Worm (Caenorhabditis elegans): ENCODE data around the gene C53C11.2.

C53C11.2 gene

DNA sequence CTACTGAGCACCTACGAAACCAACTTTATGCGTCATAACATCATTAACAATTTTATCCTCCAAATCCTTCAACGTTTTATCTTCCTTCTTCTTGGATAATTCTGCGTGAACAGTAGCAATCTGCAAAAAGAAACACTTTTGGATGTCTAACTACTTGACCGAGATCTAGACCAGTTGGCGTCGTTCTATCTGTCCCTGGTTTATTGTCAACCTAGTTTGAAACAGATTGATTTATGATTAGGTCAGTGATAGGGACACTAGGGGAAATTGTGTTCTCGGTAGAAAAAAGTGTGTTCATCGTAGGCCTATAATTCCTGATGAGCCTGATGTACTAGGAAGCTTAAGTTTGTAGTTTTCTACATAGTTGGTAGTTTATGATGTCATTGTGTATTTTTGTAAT is 37.5 kb downstream of the C53C11.2 start:
- peak in 1 of 2 experiments; percentile 98 for TF ChIP-seq unc-62 (GFP tag; optimal IDR thresholded peaks at IDR 0.05 in 1 of 2)
- no peak for TF ChIP-seq unc-62 (tag; optimal IDR thresholded peaks at IDR 0.05)
- TF ChIP-seq lin-13 (GFP tag; optimal IDR thresholded peaks at IDR 0.05), result no peak
- TF ChIP-seq snpc-1.2 (GFP tag; IDR thresholded peaks at IDR 0.05), result no peak
- no peak for TF ChIP-seq nhr-25 (tag; optimal IDR thresholded peaks at IDR 0.05; ENCODE audit: borderline replicate concordance, insufficient read depth)
- no peak for TF ChIP-seq mes-2 (tag; optimal IDR thresholded peaks at IDR 0.05; ENCODE audit: poor library complexity, severe bottlenecking)
- no peak for TF ChIP-seq mxl-2 (GFP tag; conservative IDR thresholded peaks at IDR 0.05)
- TF ChIP-seq nhr-28 (tag; optimal IDR thresholded peaks at IDR 0.05), result peak; percentile 25
- TF ChIP-seq zag-1 (tag; optimal IDR thresholded peaks at IDR 0.05), result no peak

DNA sequence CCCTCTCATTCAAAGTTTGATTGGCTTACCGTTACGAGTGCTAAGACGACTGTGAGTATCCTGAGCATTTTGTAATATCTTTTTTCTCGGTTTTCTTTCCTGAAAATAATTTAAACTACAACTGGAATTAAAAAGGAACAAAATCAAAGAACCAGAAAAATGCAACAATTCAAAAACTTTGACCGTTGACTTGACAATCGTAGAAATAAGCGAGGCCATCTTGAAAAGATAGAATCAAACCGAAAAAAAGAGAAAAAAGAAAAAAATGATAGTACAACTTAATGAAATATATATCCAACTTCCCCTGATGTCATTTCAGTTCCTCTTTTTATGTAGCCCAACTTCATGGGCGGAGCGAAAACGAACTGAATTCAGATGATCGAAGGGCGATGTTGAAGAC is 38.1 kb downstream of the C53C11.2 start, which contains the start of gene F10D7.3:
Gene F10D7.3 (minus strand): TSS at position 101 of the 400 bp plus-strand sequence.
- TF ChIP-seq zfp-2 (tag; optimal IDR thresholded peaks at IDR 0.05) (no peak), lin-29 (GFP tag; IDR thresholded peaks at IDR 0.05) (no peak), cey-2 (tag; optimal IDR thresholded peaks at IDR 0.05; ENCODE audit: borderline replicate concordance, insufficient read depth) (no peak), F49E8.2 (tag; optimal IDR thresholded peaks at IDR 0.05; ENCODE audit: borderline replicate concordance) (no peak), ceh-44 (GFP tag; IDR thresholded peaks at IDR 0.05) (no peak), lin-38 (GFP tag; IDR thresholded peaks at IDR 0.05) (no peak), ceh-32 (tag; optimal IDR thresholded peaks at IDR 0.05; ENCODE audit: poor library complexity) (no peak), mdl-1 (tag; optimal IDR thresholded peaks at IDR 0.05) (no peak), tra-1 (GFP tag; IDR thresholded peaks at IDR 0.05) (no peak), mes-2 (tag; optimal IDR thresholded peaks at IDR 0.05; ENCODE audit: poor library complexity, severe bottlenecking) (no peak)

DNA sequence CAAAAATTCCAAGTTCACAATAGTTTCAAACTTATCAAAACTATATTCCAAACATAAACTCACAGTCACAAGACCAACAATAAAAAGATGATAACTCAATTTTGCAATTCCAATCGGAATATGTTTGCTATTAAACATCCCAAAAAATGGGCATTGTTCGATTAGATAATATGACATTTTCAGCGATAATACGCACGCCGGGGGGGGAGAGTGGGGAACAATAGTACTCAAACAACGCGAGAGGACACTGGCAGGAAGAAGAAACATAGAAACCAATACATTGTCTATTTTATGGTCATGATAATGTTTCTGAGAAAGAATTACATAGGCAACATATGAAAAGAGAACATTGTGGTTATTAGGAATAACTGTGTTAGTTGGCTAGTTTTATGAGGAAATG is 39.4 kb downstream of the C53C11.2 start:
- TF ChIP-seq F10B5.3 (tag; optimal IDR thresholded peaks at IDR 0.05), result no peak
- TF ChIP-seq lsy-2 (tag; optimal IDR thresholded peaks at IDR 0.05), result no peak
- TF ChIP-seq tra-1 (GFP tag; IDR thresholded peaks at IDR 0.05), result 0 out of 2 replicates have a peak, but pooled peaks have one; percentile 11
- TF ChIP-seq nhr-10 (tag; optimal IDR thresholded peaks at IDR 0.05), result no peak
- TF ChIP-seq daf-16 (GFP tag; optimal IDR thresholded peaks at IDR 0.05), result no peak
- peak; percentile 50 for TF ChIP-seq daf-16 (tag; optimal IDR thresholded peaks at IDR 0.05)
- TF ChIP-seq pqm-1 (tag; optimal IDR thresholded peaks at IDR 0.05), result peak; percentile 38
- no peak for TF ChIP-seq nhr-102 (tag; optimal IDR thresholded peaks at IDR 0.05)
- TF ChIP-seq Y5F2A.4 (GFP tag; optimal IDR thresholded peaks at IDR 0.05), result no peak
- no peak for TF ChIP-seq lin-39 (tag; optimal IDR thresholded peaks at IDR 0.05)
- no peak for TF ChIP-seq D1046.2 (GFP tag; IDR thresholded peaks at IDR 0.05)
- TF ChIP-seq hif-1 (tag; optimal IDR thresholded peaks at IDR 0.05), result no peak
- TF ChIP-seq duxl-1 (tag; optimal IDR thresholded peaks at IDR 0.05; ENCODE audit: poor library complexity), result no peak
- peak; percentile 14 for TF ChIP-seq nhr-28 (tag; optimal IDR thresholded peaks at IDR 0.05)
- no peak for TF ChIP-seq unc-130 (GFP tag; optimal IDR thresholded peaks at IDR 0.05)
- peak; percentile 38 for TF ChIP-seq nhr-6 (tag; optimal IDR thresholded peaks at IDR 0.05)
- no peak for TF ChIP-seq lin-29 (GFP tag; IDR thresholded peaks at IDR 0.05)
- TF ChIP-seq nhr-237 (tag; optimal IDR thresholded peaks at IDR 0.05), result no peak
- TF ChIP-seq dve-1 (tag; optimal IDR thresholded peaks at IDR 0.05; ENCODE audit: insufficient read depth), result peak; percentile 70
- TF ChIP-seq aly-2 (tag; optimal IDR thresholded peaks at IDR 0.05), result no peak
- no peak for TF ChIP-seq snpc-1.2 (GFP tag; IDR thresholded peaks at IDR 0.05)
- TF ChIP-seq unc-62 (GFP tag; optimal IDR thresholded peaks at IDR 0.05 in 1 of 2), result peak in 1 of 2 experiments; percentile 75
- TF ChIP-seq unc-62 (tag; optimal IDR thresholded peaks at IDR 0.05), result no peak
- TF ChIP-seq dmd-9 (GFP tag; IDR thresholded peaks at IDR 0.05), result no peak
- TF ChIP-seq lin-38 (GFP tag; IDR thresholded peaks at IDR 0.05), result no peak
- no peak for TF ChIP-seq zip-2 (tag; optimal IDR thresholded peaks at IDR 0.05)
- TF ChIP-seq hlh-11 (tag; optimal IDR thresholded peaks at IDR 0.05), result peak; percentile 41
- peak; percentile 13 for TF ChIP-seq hlh-30 (tag; optimal IDR thresholded peaks at IDR 0.05; ENCODE audit: insufficient read depth)
